Worm (Caenorhabditis elegans) whole organism, early embryonic: ENCODE measurements around the gene F23H11.2.

Experiments
- ama-1 ChIP-seq: fragments of 150-350 bp; optimal IDR thresholded peaks from 2 replicates; lab custom pipeline; 2014
- ceh-36 ChIP-seq: sonication (generic microtip); optimal IDR thresholded peaks from 2 replicates; lab custom pipeline; 2016; ENCODE audit warnings: missing genetic modification characterization, inconsistent platforms, missing compliant biosample characterization
- hmg-4 ChIP-seq: fragments of 200-800 bp; sonication (Bioruptor generic); optimal IDR thresholded peaks from 2 replicates; lab custom pipeline; 2018; ENCODE audit warnings: mild to moderate bottlenecking, missing genetic modification characterization, missing compliant biosample characterization
- pes-1 ChIP-seq: fragments of 200-800 bp; sonication (Bioruptor generic); IDR thresholded peaks from 2 replicates; pipeline ENCODE4 v1.3.6; 2022; ENCODE audit warnings: missing genetic modification reagents, missing genetic modification characterization, missing compliant biosample characterization
- tbx-11 ChIP-seq: fragments of 200-800 bp; sonication (Bioruptor generic); IDR thresholded peaks from 2 replicates; pipeline ENCODE4 v1.3.6; 2022; ENCODE audit warnings: missing genetic modification characterization, missing compliant biosample characterization

- TF ChIP-seq hmg-4, result no peak
- no peak for TF ChIP-seq ceh-36 (tag; lab: Kevin White, UChicago)
- no peak for TF ChIP-seq ama-1 (lab: Kevin White, UChicago)
- TF ChIP-seq pes-1 (GFP tag; lab: Robert Waterston, UW), result no peak
- TF ChIP-seq tbx-11 (GFP tag; lab: Robert Waterston, UW), result no peak
These were observed 14.1 kb upstream of the F23H11.2 start for ce11 chrIII:881460-881859.
